Worm (Caenorhabditis elegans) whole organism, early embryonic: ENCODE measurements around the gene acr-21.
A peak's percentile ranks its signal among the peaks of the same experiment; 100 is the strongest.

Source experiments
- B0310.2 ChIP-seq: sonication (generic microtip); optimal IDR thresholded peaks from 2 replicates; lab custom pipeline; 2016; ENCODE audit warnings: mild to moderate bottlenecking, missing genetic modification characterization, missing compliant biosample characterization
- F13C5.2 ChIP-seq: sonication (generic microtip); optimal IDR thresholded peaks from 2 replicates; lab custom pipeline; 2017; ENCODE audit warnings: mild to moderate bottlenecking, missing genetic modification characterization, inconsistent platforms, missing compliant biosample characterization
- aly-1 ChIP-seq: sonication (generic microtip); optimal IDR thresholded peaks from 2 replicates; lab custom pipeline; 2016; ENCODE audit warnings: missing genetic modification characterization, missing compliant biosample characterization
- ama-1 ChIP-seq: fragments of 150-350 bp; optimal IDR thresholded peaks from 2 replicates; lab custom pipeline; 2014
- ceh-13 ChIP-seq: fragments of 200-800 bp; sonication (Bioruptor generic); optimal IDR thresholded peaks from 2 replicates; lab custom pipeline; 2018; ENCODE audit warnings: mild to moderate bottlenecking, missing genetic modification characterization, missing compliant biosample characterization
- ceh-36 ChIP-seq: sonication (generic microtip); optimal IDR thresholded peaks from 2 replicates; lab custom pipeline; 2016; ENCODE audit warnings: missing genetic modification characterization, inconsistent platforms, missing compliant biosample characterization
- ets-7 ChIP-seq: sonication (generic microtip); optimal IDR thresholded peaks from 2 replicates; lab custom pipeline; 2016; ENCODE audit warnings: missing genotype, missing genetic modification characterization, missing compliant biosample characterization
- flt-1 ChIP-seq: fragments of 200-800 bp; sonication (Bioruptor generic); IDR thresholded peaks from 2 replicates; pipeline ENCODE4 v1.3.6; 2022; ENCODE audit warnings: missing genetic modification characterization, missing compliant biosample characterization
- hmbx-1 ChIP-seq: sonication (generic microtip); optimal IDR thresholded peaks from 2 replicates; lab custom pipeline; 2016; ENCODE audit warnings: mild to moderate bottlenecking, missing genetic modification characterization, missing compliant biosample characterization
- hmg-4 ChIP-seq: fragments of 200-800 bp; sonication (Bioruptor generic); optimal IDR thresholded peaks from 2 replicates; lab custom pipeline; 2018; ENCODE audit warnings: mild to moderate bottlenecking, missing genetic modification characterization, missing compliant biosample characterization
- hnd-1 ChIP-seq: sonication (generic microtip); optimal IDR thresholded peaks from 2 replicates; lab custom pipeline; 2016; ENCODE audit warnings: missing genetic modification characterization, missing compliant biosample characterization
- pes-1 ChIP-seq: fragments of 200-800 bp; sonication (Bioruptor generic); IDR thresholded peaks from 2 replicates; pipeline ENCODE4 v1.3.6; 2022; ENCODE audit warnings: missing genetic modification reagents, missing genetic modification characterization, missing compliant biosample characterization
- scrt-1 ChIP-seq: fragments of 200-800 bp; sonication (Bioruptor generic); IDR thresholded peaks from 2 replicates; pipeline ENCODE4 v1.3.6; 2022; ENCODE audit warnings: missing genetic modification characterization, missing compliant biosample characterization
- sea-1 ChIP-seq: fragments of 200-800 bp; sonication (Bioruptor generic); conservative IDR thresholded peaks from 2 replicates; pipeline ENCODE4 v1.3.6; 2022; ENCODE audit warnings: missing genetic modification characterization, missing compliant biosample characterization
- tbx-11 ChIP-seq: fragments of 200-800 bp; sonication (Bioruptor generic); IDR thresholded peaks from 2 replicates; pipeline ENCODE4 v1.3.6; 2022; ENCODE audit warnings: missing genetic modification characterization, missing compliant biosample characterization
- tbx-37 ChIP-seq: fragments of 200-800 bp; sonication (Bioruptor generic); conservative IDR thresholded peaks from 2 replicates; pipeline ENCODE4 v1.3.6; 2022; ENCODE audit warnings: missing genetic modification reagents, missing genetic modification characterization, missing compliant biosample characterization
- tra-4 ChIP-seq: sonication (generic microtip); optimal IDR thresholded peaks from 2 replicates; lab custom pipeline; 2017; ENCODE audit warnings: missing genetic modification characterization, missing compliant biosample characterization

Gene acr-21

DNA sequence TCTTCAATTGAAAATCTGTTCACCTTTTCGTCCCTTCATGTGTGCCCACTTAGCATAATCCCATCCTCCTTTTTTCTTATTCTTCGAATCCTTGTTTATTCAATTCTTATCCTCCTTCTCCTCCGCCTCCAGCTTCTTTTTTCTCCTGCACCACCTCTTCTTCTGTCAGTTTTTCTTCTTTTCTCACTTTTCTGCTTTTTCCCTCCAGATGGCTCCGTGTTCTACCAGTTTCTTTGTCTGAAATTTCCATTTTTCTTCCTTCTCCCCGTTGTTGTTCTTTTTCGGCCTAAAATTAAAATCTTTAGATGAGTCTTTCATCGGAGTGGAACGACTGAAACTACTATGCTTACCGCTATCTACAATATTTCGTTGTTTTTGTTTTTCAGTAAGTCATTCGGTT lies at the start of gene acr-21:
Gene acr-21 (plus strand): TSS at position 301 of the 400 bp plus-strand sequence.
- TF ChIP-seq aly-1 (no peak), pes-1 (GFP tag; lab: Robert Waterston, UW) (no peak), scrt-1 (GFP tag; lab: Robert Waterston, UW) (no peak), sea-1 (no peak), ceh-36 (no peak), hmg-4 (GFP tag; lab: Kevin White, UChicago) (no peak), tbx-11 (GFP tag; lab: Robert Waterston, UW) (no peak), hmbx-1 (tag; lab: Kevin White, UChicago) (no peak), ama-1 (lab: Kevin White, UChicago) (no peak), F13C5.2 (no peak), hnd-1 (tag; lab: Kevin White, UChicago) (no peak), tbx-37 (GFP tag; lab: Robert Waterston, UW) (no peak)

DNA sequence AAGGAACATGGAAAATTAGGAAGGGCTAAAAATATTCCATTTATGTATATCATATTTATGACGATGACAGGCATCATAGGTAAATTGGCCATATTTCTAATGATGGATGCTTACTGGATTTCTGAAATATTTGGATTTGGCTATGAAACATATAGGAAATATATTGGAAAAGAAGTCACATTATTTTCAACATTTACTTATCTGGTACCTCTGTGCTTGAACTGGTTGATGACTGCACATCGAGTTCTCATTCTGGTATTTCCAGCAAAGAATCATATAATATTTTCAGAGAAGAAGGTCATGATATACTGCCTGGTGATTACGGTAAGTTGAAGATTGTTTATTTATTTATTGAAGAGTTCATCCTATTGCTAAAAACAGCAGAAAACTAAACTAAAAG lies 49.0 kb upstream of the acr-21 start, which contains the start of gene srxa-5:
Gene srxa-5 (plus strand): TSS at position 301 of the 400 bp plus-strand sequence.
- TF ChIP-seq hnd-1 (tag; lab: Kevin White, UChicago) (no peak), ceh-36 (no peak), tra-4 (no peak), pes-1 (GFP tag; lab: Robert Waterston, UW) (no peak), ceh-13 (GFP tag; lab: Kevin White, UChicago) (no peak), hmbx-1 (tag; lab: Kevin White, UChicago) (no peak), B0310.2 (tag; lab: Kevin White, UChicago) (no peak), tbx-37 (GFP tag; lab: Robert Waterston, UW) (no peak), F13C5.2 (no peak)

DNA sequence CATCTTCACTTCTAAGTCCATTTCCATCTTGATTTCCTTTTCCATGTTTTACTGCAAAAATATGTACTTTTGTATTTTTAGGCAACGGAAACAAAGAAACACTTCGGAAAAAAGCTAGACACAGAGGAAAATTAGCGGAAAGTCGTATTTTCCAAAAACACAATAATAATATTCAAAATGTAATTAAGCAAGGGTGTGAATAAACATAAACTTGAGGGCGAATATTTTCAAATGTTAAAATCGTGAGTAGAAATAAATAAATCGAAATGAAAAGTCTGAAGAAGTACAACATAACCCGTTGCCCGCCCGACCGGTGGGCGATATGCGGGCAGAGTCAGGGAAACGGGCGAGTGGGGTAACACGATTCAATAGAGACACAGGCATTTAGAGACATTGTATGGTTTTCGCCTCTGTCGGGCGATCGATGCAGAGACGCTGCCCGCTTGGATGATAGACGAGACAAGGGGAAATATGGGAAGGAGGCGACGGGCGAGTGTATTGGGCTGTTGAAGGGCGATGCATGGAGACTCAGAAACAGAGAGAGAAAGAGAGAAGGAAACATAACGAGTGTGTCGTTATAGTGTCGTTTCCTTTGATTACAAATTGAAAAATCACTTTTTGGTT lies 44.6 kb upstream of the acr-21 start, which contains the start of gene C09E7.4:
Gene C09E7.4 (minus strand): TSS at position 51 of the 624 bp plus-strand sequence.
- TF ChIP-seq ets-7 (tag; lab: Kevin White, UChicago) (peak; percentile 22), aly-1 (peak; percentile 38), scrt-1 (GFP tag; lab: Robert Waterston, UW) (no peak), F13C5.2 (peak; percentile 65), tra-4 (no peak), ceh-36 (peak; percentile 9)

DNA sequence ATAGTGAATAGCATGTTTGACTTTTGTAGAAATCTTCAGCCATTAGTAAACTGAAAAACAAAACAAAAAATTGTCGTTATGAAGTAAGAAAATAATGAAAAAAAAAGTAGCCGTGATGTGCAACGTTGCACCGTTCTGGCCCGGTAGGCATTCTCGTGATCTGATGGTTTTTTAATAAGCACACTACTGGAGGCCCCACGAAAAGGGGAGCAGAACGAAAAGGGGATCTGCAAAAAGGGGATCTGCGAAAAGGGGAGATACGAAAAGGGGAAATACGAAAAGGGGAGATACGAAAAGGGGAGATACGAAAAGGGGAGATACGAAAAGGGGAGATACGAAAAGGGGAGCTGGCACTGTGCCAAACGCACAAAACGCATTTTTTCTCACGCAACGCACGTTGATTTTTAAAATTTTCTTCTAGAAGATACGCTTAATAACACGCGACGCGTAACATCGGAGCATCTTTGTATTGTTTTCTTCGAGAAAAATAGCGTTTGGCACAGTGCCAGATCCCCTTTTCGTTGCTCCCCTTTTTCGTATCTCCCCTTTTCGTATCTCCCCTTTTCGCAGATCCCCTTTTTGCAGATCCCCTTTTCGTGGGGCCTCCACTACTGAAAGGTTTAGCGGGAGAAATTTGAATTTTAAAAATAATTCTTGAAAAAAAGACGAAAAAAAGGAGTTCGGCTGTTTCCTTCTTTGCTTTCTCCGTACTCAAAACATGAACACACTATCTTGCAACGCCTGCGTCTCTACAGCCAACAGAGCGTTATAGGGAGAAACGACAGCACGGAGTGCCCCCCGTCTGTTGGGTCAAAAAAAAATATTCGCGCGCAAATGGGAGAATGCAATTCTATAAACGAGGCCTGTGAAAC lies 30.3 kb upstream of the acr-21 start, which contains the start of gene C09E7.7:
Gene C09E7.7 (minus strand): TSS at position 57 of the 872 bp plus-strand sequence.
- TF ChIP-seq hmg-4 (GFP tag; lab: Kevin White, UChicago) (peak; percentile 39), aly-1 (peak; percentile 73), pes-1 (GFP tag; lab: Robert Waterston, UW) (peak; percentile 60), sea-1 (peak; percentile 71), ets-7 (tag; lab: Kevin White, UChicago) (peak; percentile 50), tbx-37 (GFP tag; lab: Robert Waterston, UW) (peak; percentile 74), tbx-11 (GFP tag; lab: Robert Waterston, UW) (peak; percentile 24; the same call in 1 of the 2 replicates)

DNA sequence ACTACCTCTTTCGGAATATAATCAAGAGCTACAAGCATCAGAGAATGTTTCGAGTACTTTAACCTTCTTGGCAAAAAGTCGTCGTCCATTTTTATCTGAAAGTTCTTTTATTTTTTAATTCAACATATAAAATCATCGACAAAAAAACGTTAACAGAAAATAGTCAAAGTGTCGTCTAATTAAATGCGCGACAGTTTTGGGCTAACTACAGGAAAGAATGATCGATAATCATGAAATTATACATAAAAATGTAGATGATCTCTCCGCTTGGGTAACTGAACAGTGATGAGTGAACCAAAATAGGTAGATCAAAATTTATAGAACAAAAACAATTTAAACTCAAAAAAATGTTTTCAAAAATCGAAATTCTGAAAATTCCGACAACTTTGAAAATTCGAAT lies 23.2 kb upstream of the acr-21 start, which contains the start of gene C09E7.8:
Gene C09E7.8 (minus strand): TSS at position 101 of the 400 bp plus-strand sequence.
- TF ChIP-seq flt-1 (GFP tag; lab: Robert Waterston, UW) (no peak), ama-1 (lab: Kevin White, UChicago) (no peak), B0310.2 (tag; lab: Kevin White, UChicago) (no peak), sea-1 (no peak), tra-4 (no peak)

DNA sequence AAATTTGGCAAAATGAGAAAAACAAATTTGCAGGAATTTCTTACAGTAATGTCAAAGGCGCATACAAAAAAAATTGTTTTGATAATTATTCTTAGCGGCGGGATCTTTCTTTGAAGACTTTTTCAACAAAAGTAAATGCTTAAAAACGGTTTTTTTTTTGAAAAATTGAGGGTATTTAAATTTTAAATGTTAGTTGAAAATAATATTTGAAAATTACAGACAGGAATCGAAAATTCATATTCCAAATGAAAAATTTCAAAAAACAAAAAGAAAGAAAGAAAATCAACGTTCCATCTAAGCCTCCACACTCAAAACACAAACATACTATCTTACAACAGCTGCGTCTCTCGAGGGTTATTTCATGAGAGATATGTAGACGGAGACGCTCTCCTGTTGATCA lies 4.5 kb upstream of the acr-21 start:
- no peak for TF ChIP-seq flt-1 (GFP tag; lab: Robert Waterston, UW)
- TF ChIP-seq hmbx-1 (tag; lab: Kevin White, UChicago): no peak
- no peak for TF ChIP-seq B0310.2 (tag; lab: Kevin White, UChicago)
- TF ChIP-seq tbx-37 (GFP tag; lab: Robert Waterston, UW): no peak

DNA sequence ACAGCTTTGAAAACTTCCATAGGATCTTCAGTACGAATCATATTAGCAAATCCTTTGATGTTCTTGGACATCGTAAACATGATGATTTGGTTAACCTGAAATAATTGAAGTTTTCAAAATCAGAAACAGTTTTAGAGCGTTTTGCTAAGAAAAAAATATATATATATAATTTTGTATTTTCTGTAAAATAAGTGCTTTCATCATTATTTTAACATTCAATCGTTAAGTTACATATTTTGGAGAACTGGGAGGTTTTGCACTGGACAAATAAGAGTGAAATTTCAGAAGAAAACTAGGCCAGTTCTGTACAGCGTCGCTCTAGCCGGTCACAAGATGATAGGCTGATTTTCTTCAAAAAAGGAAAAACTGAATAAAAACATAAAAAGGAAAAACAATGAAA lies 3.2 kb upstream of the acr-21 start, which contains the start of gene F27B3.6:
Gene F27B3.6 (minus strand): TSS at position 101 of the 400 bp plus-strand sequence.
- TF ChIP-seq scrt-1 (GFP tag; lab: Robert Waterston, UW) (no peak), ceh-13 (GFP tag; lab: Kevin White, UChicago) (no peak), ama-1 (lab: Kevin White, UChicago) (no peak), tra-4 (no peak), tbx-37 (GFP tag; lab: Robert Waterston, UW) (no peak), flt-1 (GFP tag; lab: Robert Waterston, UW) (no peak), tbx-11 (GFP tag; lab: Robert Waterston, UW) (no peak), pes-1 (GFP tag; lab: Robert Waterston, UW) (no peak), hmbx-1 (tag; lab: Kevin White, UChicago) (no peak), B0310.2 (tag; lab: Kevin White, UChicago) (no peak), hnd-1 (tag; lab: Kevin White, UChicago) (no peak), sea-1 (no peak), ets-7 (tag; lab: Kevin White, UChicago) (no peak), F13C5.2 (no peak), hmg-4 (GFP tag; lab: Kevin White, UChicago) (no peak), aly-1 (no peak), ceh-36 (no peak)
